Worm (Caenorhabditis elegans) whole organism, L2 larva: ENCODE results near the gene ztf-14.

Experiments used
- C34F6.9 ChIP-seq: fragments of 150-350 bp; optimal IDR thresholded peaks from 2 replicates; lab custom pipeline; 2014; ENCODE audit warnings: missing biosample characterization, missing genetic modification characterization
- F13H6.1 ChIP-seq: sonication (generic microtip); optimal IDR thresholded peaks from 2 replicates; lab custom pipeline; 2016; ENCODE audit warnings: missing genetic modification characterization, missing compliant biosample characterization
- R02D3.7 ChIP-seq: fragments of 150-350 bp; optimal IDR thresholded peaks from 2 replicates; lab custom pipeline; 2014; ENCODE audit warnings: missing biosample characterization, missing genetic modification characterization
- Y55F3AM.14 ChIP-seq: fragments of 200-800 bp; sonication (Bioruptor generic); optimal IDR thresholded peaks from 2 replicates; lab custom pipeline; 2018; ENCODE audit warnings: mild to moderate bottlenecking, missing genetic modification characterization, missing compliant biosample characterization
- ZK546.5 ChIP-seq: sonication (generic microtip); optimal IDR thresholded peaks from 2 replicates; lab custom pipeline; 2017; ENCODE audit warnings: missing biosample characterization, missing genetic modification characterization
- alr-1 ChIP-seq: fragments of 150-350 bp; optimal IDR thresholded peaks from 2 replicates; lab custom pipeline; 2014; ENCODE audit warnings: missing biosample characterization, missing genetic modification characterization
- aly-2 ChIP-seq: fragments of 150-350 bp; optimal IDR thresholded peaks from 2 replicates; lab custom pipeline; 2014; ENCODE audit warnings: missing biosample characterization, missing genetic modification characterization
- ceh-82 ChIP-seq: fragments of 150-350 bp; optimal IDR thresholded peaks from 2 replicates; lab custom pipeline; 2014; ENCODE audit warnings: missing biosample characterization, missing genetic modification characterization
- crh-2 ChIP-seq: sonication (generic microtip); optimal IDR thresholded peaks from 2 replicates; lab custom pipeline; 2017; ENCODE audit warnings: missing biosample characterization, missing genetic modification characterization
- egl-27 ChIP-seq: sonication (generic microtip); optimal IDR thresholded peaks from 3 replicates; lab custom pipeline; 2017; ENCODE audit warnings: missing biosample characterization, missing genetic modification reagents, missing genetic modification characterization
- elt-1 ChIP-seq: fragments of 150-350 bp; optimal IDR thresholded peaks from 2 replicates; lab custom pipeline; 2014; ENCODE audit warnings: missing biosample characterization, missing genetic modification characterization
- elt-3 ChIP-seq: sonication (generic microtip); optimal IDR thresholded peaks from 2 replicates; lab custom pipeline; 2017; ENCODE audit warnings: missing biosample characterization, missing genetic modification characterization
- fos-1 ChIP-seq: fragments of 150-350 bp; optimal IDR thresholded peaks from 2 replicates; lab custom pipeline; 2014; ENCODE audit warnings: missing biosample characterization, missing genetic modification characterization
- gmeb-1 ChIP-seq: fragments of 150-350 bp; optimal IDR thresholded peaks from 2 replicates; lab custom pipeline; 2014; ENCODE audit warnings: missing biosample characterization, missing genetic modification characterization
- lin-11 ChIP-seq: fragments of 150-350 bp; sonication (generic microtip); optimal IDR thresholded peaks from 2 replicates; lab custom pipeline; 2014; ENCODE audit warnings: missing biosample characterization, missing genetic modification characterization, inconsistent platforms, mixed read lengths
- lin-13 ChIP-seq: fragments of 150-350 bp; optimal IDR thresholded peaks from 2 replicates; lab custom pipeline; 2014; ENCODE audit warnings: missing biosample characterization, missing genetic modification reagents, missing genetic modification characterization
- lsy-2 ChIP-seq, 2 experiments: fragments of 150-350 bp in 1 of 2; sonication (generic microtip) in 1 of 2; optimal IDR thresholded peaks; 2 replicates each; lab custom pipeline; 2014 to 2017; ENCODE audit warnings: missing biosample characterization in 2 of 2, missing genetic modification characterization in 2 of 2
- nhr-11 ChIP-seq: fragments of 150-350 bp; optimal IDR thresholded peaks from 2 replicates; lab custom pipeline; 2014; ENCODE audit warnings: missing biosample characterization, missing genetic modification characterization
- nhr-12 ChIP-seq: fragments of 150-350 bp; optimal IDR thresholded peaks from 2 replicates; lab custom pipeline; 2014; ENCODE audit warnings: missing biosample characterization, missing genetic modification characterization
- nhr-129 ChIP-seq: fragments of 150-350 bp; optimal IDR thresholded peaks from 2 replicates; lab custom pipeline; 2014; ENCODE audit warnings: missing biosample characterization, missing genetic modification characterization
- nhr-21 ChIP-seq: fragments of 150-350 bp; optimal IDR thresholded peaks from 2 replicates; lab custom pipeline; 2014; ENCODE audit warnings: missing biosample characterization, missing genetic modification characterization
- nhr-23 ChIP-seq: fragments of 150-350 bp; optimal IDR thresholded peaks from 2 replicates; lab custom pipeline; 2014; ENCODE audit warnings: missing biosample characterization, missing genetic modification reagents, missing genetic modification characterization
- nhr-25 ChIP-seq: fragments of 150-350 bp; sonication (generic microtip); optimal IDR thresholded peaks from 3 replicates; lab custom pipeline; 2014; ENCODE audit warnings: missing biosample characterization, missing genetic modification characterization
- nhr-6 ChIP-seq: fragments of 150-350 bp; optimal IDR thresholded peaks from 2 replicates; lab custom pipeline; 2014; ENCODE audit warnings: missing biosample characterization, missing genetic modification characterization
- nhr-77 ChIP-seq: fragments of 150-350 bp; optimal IDR thresholded peaks from 2 replicates; lab custom pipeline; 2014; ENCODE audit warnings: missing biosample characterization, missing genetic modification characterization
- sem-4 ChIP-seq: fragments of 150-350 bp; optimal IDR thresholded peaks from 2 replicates; lab custom pipeline; 2014; ENCODE audit warnings: missing biosample characterization, missing genetic modification reagents, missing genetic modification characterization
- skn-1 ChIP-seq: sonication (generic microtip); optimal IDR thresholded peaks from 2 replicates; lab custom pipeline; 2017; ENCODE audit warnings: missing biosample characterization, missing genetic modification characterization
- sma-3 ChIP-seq: sonication (generic microtip); optimal IDR thresholded peaks from 2 replicates; lab custom pipeline; 2016; ENCODE audit warnings: missing genetic modification reagents, missing genetic modification characterization, missing compliant biosample characterization
- sma-9 ChIP-seq, 2 experiments: fragments of 150-350 bp in 1 of 2; sonication (generic microtip) in 1 of 2; optimal IDR thresholded peaks; 2 replicates each; lab custom pipeline; 2014 to 2016; ENCODE audit warnings: missing genetic modification characterization in 2 of 2, mild to moderate bottlenecking in 1 of 2, missing biosample characterization in 1 of 2, missing compliant biosample characterization in 1 of 2, missing genetic modification reagents in 1 of 2, moderate library complexity in 1 of 2
- snpc-4 ChIP-seq: fragments of 150-350 bp; optimal IDR thresholded peaks from 2 replicates; lab custom pipeline; 2014; ENCODE audit warnings: missing biosample characterization, missing genetic modification characterization
- unc-55 ChIP-seq: fragments of 150-350 bp; sonication (generic microtip); optimal IDR thresholded peaks from 3 replicates; lab custom pipeline; 2014; ENCODE audit warnings: missing biosample characterization, missing genetic modification reagents, missing genetic modification characterization
- zag-1 ChIP-seq: fragments of 150-350 bp; optimal IDR thresholded peaks from 2 replicates; lab custom pipeline; 2014; ENCODE audit warnings: missing biosample characterization, missing genetic modification characterization
- ztf-1 ChIP-seq: fragments of 200-800 bp; sonication (Bioruptor generic); conservative IDR thresholded peaks from 2 replicates; pipeline ENCODE4 v1.3.6; 2022; ENCODE audit warnings: missing genetic modification characterization, missing compliant biosample characterization
- ztf-11 ChIP-seq: sonication (generic microtip); optimal IDR thresholded peaks from 2 replicates; lab custom pipeline; 2017; ENCODE audit warnings: missing biosample characterization, missing genetic modification characterization
- ztf-4 ChIP-seq: fragments of 150-350 bp; optimal IDR thresholded peaks from 2 replicates; lab custom pipeline; 2014; ENCODE audit warnings: missing biosample characterization, missing genetic modification characterization

ztf-14 gene

DNA sequence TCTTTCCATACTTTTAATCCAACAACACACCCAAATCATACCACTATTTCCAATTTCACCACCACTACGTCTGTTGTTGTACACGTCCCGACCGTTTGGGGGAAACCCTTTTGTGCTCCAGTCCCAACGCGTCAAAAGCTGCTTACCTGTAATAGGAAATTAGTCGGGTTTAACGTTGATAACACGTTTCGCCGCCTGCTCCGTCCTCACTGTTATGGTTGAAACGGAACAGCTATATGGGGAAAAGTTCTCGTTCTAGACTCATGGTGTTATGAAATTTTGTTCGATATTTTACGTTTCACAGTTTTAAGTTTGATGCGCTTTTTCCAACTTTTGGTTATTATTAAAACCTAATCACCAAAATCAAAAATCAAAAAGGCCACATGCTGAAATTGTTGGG lies 40.0 kb downstream of the ztf-14 start:
- no peak for TF ChIP-seq nhr-12 (tag; lab: Kevin White, UChicago)
- TF ChIP-seq alr-1 (tag; lab: Kevin White, UChicago), result no peak
- TF ChIP-seq C34F6.9 (tag; lab: Kevin White, UChicago), result no peak
- no peak for TF ChIP-seq gmeb-1 (tag; lab: Kevin White, UChicago)
- no peak for TF ChIP-seq aly-2 (tag; lab: Kevin White, UChicago)
- TF ChIP-seq nhr-21 (tag; lab: Kevin White, UChicago), result no peak
- no peak for TF ChIP-seq nhr-25 (tag; lab: Kevin White, UChicago)
- TF ChIP-seq sma-3 (GFP tag; lab: Kevin White, UChicago), result no peak
- TF ChIP-seq, all 48 proteins: peak for 0

DNA sequence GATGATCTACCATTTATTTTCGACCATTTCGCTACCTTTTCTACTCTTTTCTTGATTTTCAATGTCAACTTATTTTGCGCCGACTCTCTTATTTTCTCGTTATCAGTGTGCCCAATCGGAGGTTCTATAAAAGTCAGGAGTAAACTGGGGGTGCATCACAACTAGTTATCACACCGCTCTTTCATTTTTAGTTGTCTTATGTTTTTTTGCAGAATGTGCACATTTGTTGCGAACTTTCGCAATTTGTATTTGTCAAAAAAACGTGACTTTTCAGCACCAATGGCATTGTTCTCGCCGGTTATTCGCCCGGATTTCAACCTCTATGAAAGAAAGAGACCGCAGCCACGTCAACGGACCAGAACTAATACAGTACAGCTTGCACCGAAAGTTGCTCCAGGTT lies 41.7 kb downstream of the ztf-14 start:
- TF ChIP-seq nhr-77 (tag; lab: Kevin White, UChicago) (no peak), fos-1 (tag; lab: Kevin White, UChicago) (peak; percentile 29)

DNA sequence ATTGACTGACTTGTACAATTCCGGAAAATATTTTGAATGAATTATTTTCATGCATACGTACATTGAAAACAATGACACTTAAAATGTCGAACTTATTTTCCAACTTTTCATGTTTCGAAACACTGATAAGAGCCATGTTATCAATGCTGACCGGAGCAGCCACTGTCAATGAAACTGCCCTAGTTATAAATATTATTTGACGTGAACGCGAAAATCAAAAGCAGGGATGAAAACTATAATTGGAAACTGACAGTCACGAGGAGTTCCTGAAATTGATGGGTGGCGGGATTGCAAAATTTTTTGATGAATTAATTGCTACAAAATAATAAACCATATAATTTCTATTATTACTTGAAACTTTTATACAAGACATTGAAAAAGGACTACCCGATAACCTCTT lies 43.6 kb downstream of the ztf-14 start:
- TF ChIP-seq nhr-129 (tag; lab: Kevin White, UChicago), result no peak
- TF ChIP-seq alr-1 (tag; lab: Kevin White, UChicago), result no peak
- no peak for TF ChIP-seq C34F6.9 (tag; lab: Kevin White, UChicago)
- peak; percentile 5 for TF ChIP-seq sma-9 (GFP tag; optimal IDR thresholded peaks at IDR 0.05; lab: Kevin White, UChicago)
- no peak for TF ChIP-seq sma-9 (tag; optimal IDR thresholded peaks at IDR 0.05; lab: Kevin White, UChicago)
- no peak for TF ChIP-seq skn-1 (tag; lab: Kevin White, UChicago)
- TF ChIP-seq elt-1 (tag; lab: Kevin White, UChicago), result no peak
- peak; percentile 31 for TF ChIP-seq gmeb-1 (tag; lab: Kevin White, UChicago)
- peak; percentile 51 for TF ChIP-seq fos-1 (tag; lab: Kevin White, UChicago)
- TF ChIP-seq, all 48 proteins: peak for 3

DNA sequence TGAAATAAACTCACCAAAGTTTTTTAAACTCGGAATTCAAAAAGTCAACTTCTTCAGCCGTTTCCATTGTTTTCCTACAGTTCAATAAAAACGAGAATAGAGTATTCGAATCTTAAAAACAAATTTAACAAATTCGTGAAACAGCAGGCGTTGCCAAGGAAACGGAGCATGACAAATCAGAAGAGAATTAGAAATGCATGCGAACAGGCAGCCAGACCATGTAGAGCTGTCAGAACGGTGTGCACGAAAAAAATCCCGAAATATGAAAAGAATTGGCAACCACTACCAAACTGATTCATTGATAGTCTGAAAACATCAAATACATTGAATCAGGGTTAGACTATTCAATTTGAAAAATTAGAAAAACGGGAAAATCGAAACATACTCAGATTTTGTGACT lies 46.1 kb downstream of the ztf-14 start, which contains the start of gene fbxa-81:
Gene fbxa-81, minus strand, starts transcription at position 101 of the 400 bp plus-strand sequence.
- TF ChIP-seq snpc-4 (tag; lab: Kevin White, UChicago) (no peak), nhr-23 (tag; lab: Kevin White, UChicago) (no peak), nhr-77 (tag; lab: Kevin White, UChicago) (no peak), ztf-11 (tag; lab: Kevin White, UChicago) (no peak)

DNA sequence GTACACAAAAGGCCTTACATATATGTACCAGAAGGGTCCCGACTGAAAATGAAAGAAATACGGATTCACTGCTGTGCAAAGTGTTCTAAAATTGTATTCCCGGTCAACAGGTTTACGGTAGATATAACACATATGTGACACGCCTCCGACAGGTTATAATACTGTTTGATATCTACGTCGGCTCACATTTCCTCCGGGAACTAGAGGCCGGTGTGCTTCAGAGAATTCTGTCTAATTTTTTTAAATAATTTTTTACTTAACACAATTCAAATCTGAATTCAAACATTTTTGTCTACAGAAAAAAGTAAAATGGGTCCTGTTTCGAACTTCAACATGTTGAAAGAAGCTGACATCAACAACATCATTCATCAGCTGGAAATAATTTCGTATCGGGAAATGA lies 47.3 kb downstream of the ztf-14 start, which contains the start of gene T24C2.3:
Gene T24C2.3, plus strand, starts transcription at position 301 of the 400 bp plus-strand sequence.
- TF ChIP-seq Y55F3AM.14 (no peak), nhr-25 (tag; lab: Kevin White, UChicago) (no peak), zag-1 (tag; lab: Kevin White, UChicago) (no peak), nhr-6 (tag; lab: Kevin White, UChicago) (no peak), nhr-11 (no peak), lin-13 (no peak), sma-9 (GFP tag; optimal IDR thresholded peaks at IDR 0.05; lab: Kevin White, UChicago) (no peak), sma-9 (tag; optimal IDR thresholded peaks at IDR 0.05; lab: Kevin White, UChicago) (no peak), elt-3 (tag; lab: Kevin White, UChicago) (no peak), sma-3 (GFP tag; lab: Kevin White, UChicago) (no peak), ztf-1 (no peak), nhr-12 (tag; lab: Kevin White, UChicago) (no peak), unc-55 (GFP tag; lab: Kevin White, UChicago) (no peak), ztf-11 (tag; lab: Kevin White, UChicago) (no peak), skn-1 (tag; lab: Kevin White, UChicago) (no peak), F13H6.1 (tag; lab: Kevin White, UChicago) (no peak), ceh-82 (tag; lab: Kevin White, UChicago) (no peak), crh-2 (tag; lab: Kevin White, UChicago) (no peak), nhr-77 (tag; lab: Kevin White, UChicago) (no peak)

DNA sequence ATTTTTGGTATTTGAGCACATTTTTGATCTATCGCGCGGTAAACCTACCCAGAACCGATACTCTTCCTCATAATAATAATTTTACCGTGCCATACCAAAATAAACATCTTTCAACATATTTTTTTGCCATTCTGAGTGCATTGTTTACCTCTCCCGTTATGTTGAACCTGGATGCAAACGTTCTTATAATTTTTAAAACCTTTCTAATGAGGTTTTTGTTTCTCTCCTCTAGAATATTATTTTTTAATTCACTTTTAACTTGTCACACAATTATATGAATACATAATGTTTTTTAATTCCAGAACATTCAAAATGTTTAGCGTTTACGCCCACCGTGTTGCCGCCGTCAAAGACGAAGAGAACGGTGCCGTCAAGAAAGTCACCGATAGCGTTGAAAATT lies 49.7 kb downstream of the ztf-14 start, which contains the start of gene enri-2:
Gene enri-2, plus strand, starts transcription at position 301 of the 400 bp plus-strand sequence.
- no peak for TF ChIP-seq nhr-129 (tag; lab: Kevin White, UChicago)
- no peak for TF ChIP-seq ceh-82 (tag; lab: Kevin White, UChicago)
- no peak for TF ChIP-seq fos-1 (tag; lab: Kevin White, UChicago)
- no peak for TF ChIP-seq egl-27 (tag; lab: Kevin White, UChicago)
- no peak for TF ChIP-seq lsy-2 (tag; optimal IDR thresholded peaks at IDR 0.05; lab: Kevin White, UChicago)
- TF ChIP-seq elt-3 (tag; lab: Kevin White, UChicago), result no peak
- TF ChIP-seq lin-11 (tag; lab: Kevin White, UChicago), result no peak
- TF ChIP-seq nhr-11, result no peak
- no peak for TF ChIP-seq unc-55 (GFP tag; lab: Kevin White, UChicago)
- no peak for TF ChIP-seq ZK546.5 (tag; lab: Kevin White, UChicago)
- TF ChIP-seq nhr-25 (tag; lab: Kevin White, UChicago), result no peak
- TF ChIP-seq nhr-77 (tag; lab: Kevin White, UChicago), result no peak
- no peak for TF ChIP-seq ztf-4
- TF ChIP-seq R02D3.7, result no peak
- no peak for TF ChIP-seq lin-13
- no peak for TF ChIP-seq sem-4
- no peak for TF ChIP-seq nhr-21 (tag; lab: Kevin White, UChicago)
- no peak for TF ChIP-seq zag-1 (tag; lab: Kevin White, UChicago)
